Fruit fly (Drosophila melanogaster) whole organism, pupa: ENCODE results near the gene smog.

Experiments
- CG12605 ChIP-seq: fragments of 200-800 bp; sonication (Bioruptor generic); IDR thresholded peaks from 2 replicates; pipeline ENCODE4 v1.3.6; 2022; ENCODE audit warnings: missing biosample characterization, missing genetic modification characterization
- CG14655 ChIP-seq: fragments of 200-800 bp; sonication (Bioruptor generic); optimal IDR thresholded peaks from 3 replicates; lab custom pipeline; 2017; ENCODE audit warnings: mild to moderate bottlenecking, missing biosample characterization, missing genetic modification reagents, missing genetic modification characterization
- CG17806 ChIP-seq: fragments of 200-800 bp; sonication (Bioruptor generic); optimal IDR thresholded peaks from 2 replicates; lab custom pipeline; 2018; ENCODE audit warnings: missing biosample characterization, mild to moderate bottlenecking, missing genetic modification characterization, moderate library complexity
- CG34367 ChIP-seq: fragments of 200-800 bp; sonication (Bioruptor generic); optimal IDR thresholded peaks from 2 replicates; lab custom pipeline; 2018; ENCODE audit warnings: missing biosample characterization, mild to moderate bottlenecking, missing genetic modification characterization
- CG9948 ChIP-seq: fragments of 200-800 bp; sonication (Bioruptor generic); optimal IDR thresholded peaks from 2 replicates; lab custom pipeline; 2018; ENCODE audit warnings: missing biosample characterization, mild to moderate bottlenecking, missing genetic modification characterization, moderate library complexity
- fd96Ca ChIP-seq: fragments of 200-800 bp; sonication (Bioruptor generic); IDR thresholded peaks from 3 replicates; pipeline ENCODE4 v1.3.6; 2022; ENCODE audit warnings: missing biosample characterization, missing genetic modification characterization
- gl ChIP-seq: fragments of 200-800 bp; sonication (Bioruptor generic); optimal IDR thresholded peaks from 2 replicates; lab custom pipeline; 2018; ENCODE audit warnings: missing biosample characterization, mild to moderate bottlenecking, missing genetic modification characterization
- rn ChIP-seq: fragments of 200-800 bp; sonication (Bioruptor generic); IDR thresholded peaks from 2 replicates; pipeline ENCODE4 v1.3.6; 2022; ENCODE audit warnings: missing biosample characterization, missing genetic modification characterization

- TF ChIP-seq CG9948 (tag; lab: Kevin White, UChicago) = no peak
- TF ChIP-seq CG17806 = no peak
- no peak for TF ChIP-seq gl (tag; lab: Kevin White, UChicago)
- 0 out of 3 replicates have a peak, but pooled peaks have one; percentile 9 for TF ChIP-seq fd96Ca (GFP tag; lab: Robert Waterston, UW)
- no peak for TF ChIP-seq rn (GFP tag; lab: Robert Waterston, UW)
- no peak for TF ChIP-seq CG34367 (tag; lab: Kevin White, UChicago)
- TF ChIP-seq CG12605 (GFP tag; lab: Robert Waterston, UW) = no peak
- no peak for TF ChIP-seq CG14655 (GFP tag; lab: Kevin White, UChicago)
These were observed 39.7 kb upstream of the smog start for dm6 chr2L:4813023-4813339.
